Fruit fly (Drosophila melanogaster) whole organism, prepupa: ENCODE data around the gene CG14453.

Experiments used
- CG11902 ChIP-seq: fragments of 200-800 bp; sonication (Bioruptor generic); optimal IDR thresholded peaks from 3 replicates; lab custom pipeline; 2016; ENCODE audit warnings: missing biosample characterization, missing genetic modification characterization
- CG9139 ChIP-seq: fragments of 200-800 bp; sonication (Bioruptor generic); optimal IDR thresholded peaks from 3 replicates; lab custom pipeline; 2017; ENCODE audit warnings: missing biosample characterization, mild to moderate bottlenecking, missing genetic modification characterization
- Eip93F ChIP-seq: fragments of 200-800 bp; sonication (Bioruptor generic); optimal IDR thresholded peaks from 2 replicates; lab custom pipeline; 2016; ENCODE audit warnings: missing biosample characterization, mild to moderate bottlenecking, missing genetic modification characterization
- dsx ChIP-seq: fragments of 200-800 bp; optimal IDR thresholded peaks from 3 replicates; lab custom pipeline; 2019; ENCODE audit warnings: missing biosample characterization, mild to moderate bottlenecking, missing genetic modification characterization, moderate library complexity; ENCODE audit not compliant: poor library complexity, severe bottlenecking
- lz ChIP-seq: fragments of 200-800 bp; sonication (Bioruptor generic); optimal IDR thresholded peaks from 3 replicates; lab custom pipeline; 2016; ENCODE audit warnings: missing biosample characterization, missing genetic modification characterization
- vri ChIP-seq: fragments of 200-800 bp; sonication (Bioruptor generic); optimal IDR thresholded peaks from 3 replicates; lab custom pipeline; 2016; ENCODE audit warnings: missing biosample characterization, mild to moderate bottlenecking, missing genetic modification characterization

DNA sequence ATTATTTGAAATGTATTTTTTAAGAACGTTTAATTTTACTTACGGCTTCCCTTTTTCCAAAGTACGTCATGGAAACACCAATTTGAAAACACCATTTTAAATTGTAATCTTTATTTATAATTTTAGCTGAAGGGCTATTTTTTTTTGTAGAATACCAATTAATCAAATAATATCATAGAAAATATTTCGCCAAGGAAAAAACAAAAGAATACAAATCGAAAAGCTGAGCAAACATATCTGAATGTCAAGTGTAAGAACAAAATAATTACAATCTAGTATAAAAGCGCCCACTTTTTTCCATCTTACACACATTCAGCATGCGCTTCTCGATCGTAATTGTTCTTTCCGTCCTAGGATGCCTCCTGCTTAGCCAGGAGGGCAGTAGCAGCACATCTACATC is 1.8 kb downstream of the CG14453 start, which contains the start of gene CG14452:
- TF ChIP-seq vri (GFP tag; lab: Kevin White, UChicago) (no peak), CG9139 (GFP tag; lab: Kevin White, UChicago) (no peak), dsx (no peak), Eip93F (no peak), lz (GFP tag; lab: Kevin White, UChicago) (no peak), CG11902 (GFP tag; lab: Kevin White, UChicago) (no peak)
